Fruit fly (Drosophila melanogaster): ENCODE results near the gene CG4751.

The CG4751 gene

DNA sequence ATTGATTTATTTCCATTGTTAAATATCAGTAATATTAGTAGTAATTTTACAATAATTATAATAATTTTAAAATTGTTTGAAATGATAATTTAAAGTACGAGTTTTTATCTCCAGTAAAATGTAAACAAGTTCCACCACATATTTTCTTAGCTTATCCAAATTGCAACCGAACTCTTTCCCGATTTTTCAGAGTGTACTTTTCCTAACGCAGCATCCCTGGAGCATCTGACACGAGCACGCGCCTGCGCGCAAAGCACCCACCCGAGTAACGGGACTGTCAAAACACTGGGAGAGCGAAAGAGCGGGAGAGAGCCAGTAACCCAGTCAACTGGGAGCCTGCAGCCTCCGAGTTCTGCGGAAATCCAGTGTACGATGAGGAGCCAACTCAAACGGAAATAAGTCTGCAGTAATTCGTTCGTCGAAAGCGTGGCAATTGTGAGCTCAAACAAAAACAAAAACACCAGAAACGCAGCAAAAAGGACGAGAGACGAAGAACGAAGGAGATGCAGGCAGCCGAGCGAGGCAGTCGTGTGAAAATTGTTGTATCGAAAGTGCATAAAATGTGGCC, 44.1 kb upstream of the CG4751 start, which contains the start of gene CG16854 (continued):
- TF ChIP-seq Tbp (GFP tag; optimal IDR thresholded peaks at IDR 0.05): no peak
- no peak for TF ChIP-seq Nf-YC (tag; optimal IDR thresholded peaks at IDR 0.05)
- TF ChIP-seq sd (tag; optimal IDR thresholded peaks at IDR 0.05): no peak
- TF ChIP-seq pzg (GFP tag; optimal IDR thresholded peaks at IDR 0.05): peak; percentile 27
- no peak for TF ChIP-seq hth (optimal IDR thresholded peaks at IDR 0.05)
- TF ChIP-seq ash1 (GFP tag; optimal IDR thresholded peaks at IDR 0.05): no peak
- no peak for TF ChIP-seq CG9609 (GFP tag; optimal IDR thresholded peaks at IDR 0.05)
- TF ChIP-seq Xbp1 (GFP tag; optimal IDR thresholded peaks at IDR 0.05): peak; percentile 1
- TF ChIP-seq bowl (GFP tag; IDR thresholded peaks at IDR 0.05): 0 out of 2 replicates have a peak, but pooled peaks have one; percentile 44
- TF ChIP-seq CG32767 (GFP tag; IDR thresholded peaks at IDR 0.05): no peak
- peak; percentile 16 for TF ChIP-seq CG6813 (GFP tag; optimal IDR thresholded peaks at IDR 0.05)
- TF ChIP-seq ap (GFP tag; IDR thresholded peaks at IDR 0.05): no peak
- peak; percentile 47 for TF ChIP-seq CG18599 (GFP tag; optimal IDR thresholded peaks at IDR 0.05)
- TF ChIP-seq gem (tag; optimal IDR thresholded peaks at IDR 0.05): peak; percentile 34
- no peak for TF ChIP-seq chm (GFP tag; IDR thresholded peaks at IDR 0.05)
- TF ChIP-seq dysf (GFP tag; IDR thresholded peaks at IDR 0.05): 0 out of 3 replicates have a peak, but pooled peaks have one; percentile 34
- TF ChIP-seq CG11247 (GFP tag; IDR thresholded peaks at IDR 0.05): 0 out of 2 replicates have a peak, but pooled peaks have one; percentile 9
- TF ChIP-seq ci (GFP tag; IDR thresholded peaks at IDR 0.05): peak; percentile 27; the same call in 1 of the 3 replicates
- no peak for TF ChIP-seq Dip2 (GFP tag; IDR thresholded peaks at IDR 0.05)
- TF ChIP-seq jigr1 (GFP tag; IDR thresholded peaks at IDR 0.05): 0 out of 3 replicates have a peak, but pooled peaks have one; percentile 19
- TF ChIP-seq ewg (GFP tag; optimal IDR thresholded peaks at IDR 0.05): peak; percentile 99
- TF ChIP-seq Taf1 (GFP tag; IDR thresholded peaks at IDR 0.05): no peak
- TF ChIP-seq CG11456 (GFP tag; IDR thresholded peaks at IDR 0.05): 0 out of 3 replicates have a peak, but pooled peaks have one; percentile 7
- peak; percentile 20 for TF ChIP-seq Hand (GFP tag; optimal IDR thresholded peaks at IDR 0.05)
- no peak; the same call in 2 of the 3 replicates for TF ChIP-seq Optix (GFP tag; IDR thresholded peaks at IDR 0.05)
- no peak for TF ChIP-seq MBD-R2 (GFP tag; IDR thresholded peaks at IDR 0.05)
- no peak for TF ChIP-seq gt (GFP tag; IDR thresholded peaks at IDR 0.05)
- 0 out of 2 replicates have a peak, but pooled peaks have one; percentile 16 for TF ChIP-seq bbx (GFP tag; IDR thresholded peaks at IDR 0.05; ENCODE audit: partially characterized antibody)
- TF ChIP-seq exex (tag; optimal IDR thresholded peaks at IDR 0.05): no peak
- TF ChIP-seq ase (GFP tag; IDR thresholded peaks at IDR 0.05): 0 out of 3 replicates have a peak, but pooled peaks have one; percentile 8
- TF ChIP-seq slbo (GFP tag; IDR thresholded peaks at IDR 0.05): peak; percentile 60; the same call in 1 of the 2 replicates
- TF ChIP-seq Deaf1 (tag; optimal IDR thresholded peaks at IDR 0.05): peak; percentile 64
- no peak for TF ChIP-seq prd (optimal IDR thresholded peaks at IDR 0.05)
- TF ChIP-seq prd (GFP tag; IDR thresholded peaks at IDR 0.05): 0 out of 3 replicates have a peak, but pooled peaks have one; percentile 17
- peak; percentile 35; the same call in 1 of the 2 replicates for TF ChIP-seq NFAT (GFP tag; IDR thresholded peaks at IDR 0.05)
- no peak for TF ChIP-seq CG6791 (GFP tag; IDR thresholded peaks at IDR 0.05; ENCODE audit: partially characterized antibody)
- peak in 1 of 2 experiments; percentile 4 for TF ChIP-seq dpn (GFP tag; optimal IDR thresholded peaks at IDR 0.05)
- TF ChIP-seq CG30403 (GFP tag; optimal IDR thresholded peaks at IDR 0.05): peak; percentile 13
- peak; percentile 19 for TF ChIP-seq CG12391 (tag; optimal IDR thresholded peaks at IDR 0.05)

- TF ChIP-seq psq (GFP tag; optimal IDR thresholded peaks at IDR 0.05) (no peak), lilli (GFP tag; optimal IDR thresholded peaks at IDR 0.05) (peak; percentile 52), slp2 (GFP tag; optimal IDR thresholded peaks at IDR 0.05) (no peak), hbn (GFP tag; IDR thresholded peaks at IDR 0.05; ENCODE audit: partially characterized antibody) (peak; percentile 77), CG10979 (tag; optimal IDR thresholded peaks at IDR 0.05) (peak; percentile 32), ind (GFP tag; optimal IDR thresholded peaks at IDR 0.05) (peak; percentile 52), wor (GFP tag; IDR thresholded peaks at IDR 0.05) (no peak), Nf-YA (GFP tag; IDR thresholded peaks at IDR 0.05) (no peak), CG7745 (tag; optimal IDR thresholded peaks at IDR 0.05) (no peak), CG11560 (tag; IDR thresholded peaks at IDR 0.05) (no peak), yki (optimal IDR thresholded peaks at IDR 0.05) (no peak), amos (GFP tag; IDR thresholded peaks at IDR 0.05; ENCODE audit: partially characterized antibody) (peak; percentile 58; the same call in 1 of the 2 replicates), CG11093 (GFP tag; IDR thresholded peaks at IDR 0.05) (no peak), CG2889 (GFP tag; IDR thresholded peaks at IDR 0.05) (no peak)
These were observed 39.4 kb upstream of the CG4751 start, which contains the start of gene Wdr59 for dm6 chr2L:11091111-11091510. TSS of gene Wdr59 (plus strand) at chr2L:11091444.

Data from whole organism, embryonic.